Worm (Caenorhabditis elegans) whole organism, mixed stage, embryonic: ENCODE data around the gene cdgs-1.

Experiments used
- ceh-39 ChIP-seq: fragments of 150-350 bp; optimal IDR thresholded peaks from 2 replicates; lab custom pipeline; 2014; ENCODE audit warnings: missing biosample characterization, missing genetic modification characterization
- cnd-1 ChIP-seq: fragments of 200-800 bp; sonication (Bioruptor generic); optimal IDR thresholded peaks from 2 replicates; lab custom pipeline; 2018; ENCODE audit warnings: mild to moderate bottlenecking, missing genetic modification characterization, missing compliant biosample characterization
- drap-1 ChIP-seq: fragments of 200-800 bp; sonication (Bioruptor generic); optimal IDR thresholded peaks from 3 replicates; lab custom pipeline; 2018; ENCODE audit warnings: mild to moderate bottlenecking, missing genetic modification characterization, missing compliant biosample characterization
- lin-32 ChIP-seq: fragments of 200-800 bp; sonication (Bioruptor generic); optimal IDR thresholded peaks from 2 replicates; lab custom pipeline; 2018; ENCODE audit warnings: mild to moderate bottlenecking, missing genetic modification characterization, missing compliant biosample characterization
- lsy-2 ChIP-seq: fragments of 150-350 bp; optimal IDR thresholded peaks from 2 replicates; lab custom pipeline; 2014; ENCODE audit warnings: missing biosample characterization, missing genetic modification characterization
- nhr-2 ChIP-seq: fragments of 150-350 bp; optimal IDR thresholded peaks from 2 replicates; lab custom pipeline; 2014; ENCODE audit warnings: missing biosample characterization, missing genetic modification characterization
- nhr-237 ChIP-seq: fragments of 150-350 bp; optimal IDR thresholded peaks from 2 replicates; lab custom pipeline; 2014; ENCODE audit warnings: missing biosample characterization, missing genetic modification characterization
- pha-4 ChIP-seq: fragments of 150-350 bp; optimal IDR thresholded peaks from 2 replicates; lab custom pipeline; 2018; ENCODE audit warnings: missing biosample characterization, missing genetic modification reagents, missing genetic modification characterization
- snpc-4 ChIP-seq: fragments of 150-350 bp; optimal IDR thresholded peaks from 2 replicates; lab custom pipeline; 2014; ENCODE audit warnings: missing biosample characterization, missing genetic modification characterization
- unc-39 ChIP-seq: fragments of 150-350 bp; optimal IDR thresholded peaks from 2 replicates; lab custom pipeline; 2014; ENCODE audit warnings: missing biosample characterization, missing genetic modification characterization
- unc-62 ChIP-seq: fragments of 150-350 bp; optimal IDR thresholded peaks from 2 replicates; lab custom pipeline; 2014; ENCODE audit warnings: missing biosample characterization, missing genetic modification reagents, missing genetic modification characterization

DNA sequence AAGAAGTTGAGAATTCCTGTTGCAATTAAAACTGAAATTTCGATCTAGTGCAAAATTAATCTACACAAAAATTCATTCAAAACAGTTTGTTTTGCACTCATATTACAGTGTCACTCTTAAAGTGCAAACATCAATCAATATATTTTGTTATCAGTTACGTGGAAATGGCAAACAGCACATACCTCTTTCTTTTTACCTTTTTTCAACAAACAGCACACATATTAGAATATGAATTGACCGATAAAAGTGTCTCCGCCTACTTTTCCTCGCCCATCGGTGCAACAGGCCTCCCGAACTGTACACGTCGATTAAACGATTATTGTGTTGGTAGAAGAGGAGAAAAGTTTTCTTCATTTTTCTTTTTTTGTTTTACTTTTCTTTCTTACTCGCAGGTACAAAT lies 25.7 kb upstream of the cdgs-1 start:
- TF ChIP-seq nhr-2 (tag; lab: Kevin White, UChicago) = no peak
- TF ChIP-seq lsy-2 = no peak
- TF ChIP-seq unc-39 (tag; lab: Kevin White, UChicago) = no peak
- no peak for TF ChIP-seq nhr-237
- no peak for TF ChIP-seq snpc-4 (tag; lab: Kevin White, UChicago)
- no peak for TF ChIP-seq cnd-1 (tag; lab: Kevin White, UChicago)
- no peak for TF ChIP-seq drap-1 (GFP tag; lab: Kevin White, UChicago)
- no peak for TF ChIP-seq lin-32
- no peak for TF ChIP-seq ceh-39 (tag; lab: Kevin White, UChicago)
- no peak for TF ChIP-seq unc-62 (GFP tag; lab: Kevin White, UChicago)
- no peak for TF ChIP-seq pha-4 (tag; lab: Kevin White, UChicago)
